Worm (Caenorhabditis elegans): ENCODE data around the gene sra-35.
A peak's percentile ranks its signal among the peaks of the same experiment; 100 is the strongest.

sra-35 gene

ce11 chrII:4527800-4528199, at the start of gene sra-35:
Gene sra-35 (minus strand): TSS chrII:4527900.
- no peak for TF ChIP-seq T22C8.4 (GFP tag; IDR thresholded peaks at IDR 0.05)
- no peak for TF ChIP-seq tab-1 (GFP tag; IDR thresholded peaks at IDR 0.05)
- TF ChIP-seq ref-1 (GFP tag; conservative IDR thresholded peaks at IDR 0.05): no peak
- TF ChIP-seq ztf-29 (GFP tag; IDR thresholded peaks at IDR 0.05): no peak
- no peak for TF ChIP-seq ztf-23 (GFP tag; IDR thresholded peaks at IDR 0.05)
- TF ChIP-seq flt-1 (GFP tag; IDR thresholded peaks at IDR 0.05): no peak
- no peak for TF ChIP-seq klf-2 (GFP tag; conservative IDR thresholded peaks at IDR 0.05)
- TF ChIP-seq cog-1 (tag; optimal IDR thresholded peaks at IDR 0.05): no peak
- TF ChIP-seq med-1 (GFP tag; optimal IDR thresholded peaks at IDR 0.05; ENCODE audit: insufficient read depth): no peak

- TF ChIP-seq flt-1 (GFP tag; IDR thresholded peaks at IDR 0.05) (no peak), T22C8.4 (GFP tag; IDR thresholded peaks at IDR 0.05) (no peak), klf-2 (GFP tag; conservative IDR thresholded peaks at IDR 0.05) (no peak), cog-1 (tag; optimal IDR thresholded peaks at IDR 0.05) (no peak), ztf-23 (GFP tag; IDR thresholded peaks at IDR 0.05) (no peak)
Measured at ce11 chrII:4577391-4577790, 49.7 kb upstream of the sra-35 start.

ce11 chrII:4575579-4575978, 47.9 kb upstream of the sra-35 start:
- TF ChIP-seq tab-1 (GFP tag; IDR thresholded peaks at IDR 0.05) (no peak), ztf-23 (GFP tag; IDR thresholded peaks at IDR 0.05) (no peak), ztf-29 (GFP tag; IDR thresholded peaks at IDR 0.05) (no peak), klf-2 (GFP tag; conservative IDR thresholded peaks at IDR 0.05) (no peak), ref-1 (GFP tag; conservative IDR thresholded peaks at IDR 0.05) (no peak), T22C8.4 (GFP tag; IDR thresholded peaks at IDR 0.05) (no peak), med-1 (GFP tag; optimal IDR thresholded peaks at IDR 0.05; ENCODE audit: insufficient read depth) (no peak)

- TF ChIP-seq ztf-29 (GFP tag; IDR thresholded peaks at IDR 0.05): no peak
- TF ChIP-seq tab-1 (GFP tag; IDR thresholded peaks at IDR 0.05): no peak
- TF ChIP-seq ztf-23 (GFP tag; IDR thresholded peaks at IDR 0.05): no peak
- TF ChIP-seq ref-1 (GFP tag; conservative IDR thresholded peaks at IDR 0.05): no peak
- no peak for TF ChIP-seq med-1 (GFP tag; optimal IDR thresholded peaks at IDR 0.05; ENCODE audit: insufficient read depth)
- TF ChIP-seq klf-2 (GFP tag; conservative IDR thresholded peaks at IDR 0.05): no peak
Measured at ce11 chrII:4574658-4575057, 47.0 kb upstream of the sra-35 start.

- TF ChIP-seq cog-1 (tag; optimal IDR thresholded peaks at IDR 0.05) (no peak), klf-2 (GFP tag; conservative IDR thresholded peaks at IDR 0.05) (no peak), flt-1 (GFP tag; IDR thresholded peaks at IDR 0.05) (no peak), tab-1 (GFP tag; IDR thresholded peaks at IDR 0.05) (no peak), ref-1 (GFP tag; conservative IDR thresholded peaks at IDR 0.05) (no peak), med-1 (GFP tag; optimal IDR thresholded peaks at IDR 0.05; ENCODE audit: insufficient read depth) (no peak)
Measured at ce11 chrII:4573084-4573483, 45.4 kb upstream of the sra-35 start.

- no peak for TF ChIP-seq ztf-23 (GFP tag; IDR thresholded peaks at IDR 0.05)
- TF ChIP-seq tab-1 (GFP tag; IDR thresholded peaks at IDR 0.05): no peak
- no peak for TF ChIP-seq ztf-29 (GFP tag; IDR thresholded peaks at IDR 0.05)
- TF ChIP-seq T22C8.4 (GFP tag; IDR thresholded peaks at IDR 0.05): no peak
- no peak for TF ChIP-seq med-1 (GFP tag; optimal IDR thresholded peaks at IDR 0.05; ENCODE audit: insufficient read depth)
- TF ChIP-seq klf-2 (GFP tag; conservative IDR thresholded peaks at IDR 0.05): no peak
- TF ChIP-seq cog-1 (tag; optimal IDR thresholded peaks at IDR 0.05): no peak
- TF ChIP-seq ref-1 (GFP tag; conservative IDR thresholded peaks at IDR 0.05): no peak
- no peak for TF ChIP-seq flt-1 (GFP tag; IDR thresholded peaks at IDR 0.05)
Measured at ce11 chrII:4572579-4572978, 44.9 kb upstream of the sra-35 start.

ce11 chrII:4571868-4572267, 44.2 kb upstream of the sra-35 start, which contains the start of gene vab-1:
Gene vab-1 (plus strand): TSS chrII:4572000.
- TF ChIP-seq cog-1 (tag; optimal IDR thresholded peaks at IDR 0.05) (no peak), med-1 (GFP tag; optimal IDR thresholded peaks at IDR 0.05; ENCODE audit: insufficient read depth) (no peak), ztf-23 (GFP tag; IDR thresholded peaks at IDR 0.05) (no peak), ztf-29 (GFP tag; IDR thresholded peaks at IDR 0.05) (no peak), klf-2 (GFP tag; conservative IDR thresholded peaks at IDR 0.05) (no peak), ref-1 (GFP tag; conservative IDR thresholded peaks at IDR 0.05) (no peak), tab-1 (GFP tag; IDR thresholded peaks at IDR 0.05) (no peak), flt-1 (GFP tag; IDR thresholded peaks at IDR 0.05) (no peak), T22C8.4 (GFP tag; IDR thresholded peaks at IDR 0.05) (no peak)

- TF ChIP-seq klf-2 (GFP tag; conservative IDR thresholded peaks at IDR 0.05) (no peak), tab-1 (GFP tag; IDR thresholded peaks at IDR 0.05) (no peak), flt-1 (GFP tag; IDR thresholded peaks at IDR 0.05) (0 out of 2 replicates have a peak, but pooled peaks have one; percentile 48), ztf-23 (GFP tag; IDR thresholded peaks at IDR 0.05) (peak; percentile 54; the same call in 1 of the 2 replicates)
Measured at ce11 chrII:4571112-4571511, 43.4 kb upstream of the sra-35 start.

ce11 chrII:4566237-4566636, 38.5 kb upstream of the sra-35 start:
- TF ChIP-seq ztf-23 (GFP tag; IDR thresholded peaks at IDR 0.05): no peak
- no peak for TF ChIP-seq med-1 (GFP tag; optimal IDR thresholded peaks at IDR 0.05; ENCODE audit: insufficient read depth)
- no peak for TF ChIP-seq ztf-29 (GFP tag; IDR thresholded peaks at IDR 0.05)
- no peak for TF ChIP-seq flt-1 (GFP tag; IDR thresholded peaks at IDR 0.05)
- TF ChIP-seq klf-2 (GFP tag; conservative IDR thresholded peaks at IDR 0.05): no peak
- TF ChIP-seq ref-1 (GFP tag; conservative IDR thresholded peaks at IDR 0.05): no peak
- no peak for TF ChIP-seq cog-1 (tag; optimal IDR thresholded peaks at IDR 0.05)
- TF ChIP-seq tab-1 (GFP tag; IDR thresholded peaks at IDR 0.05): no peak

- TF ChIP-seq ztf-23 (GFP tag; IDR thresholded peaks at IDR 0.05): no peak
- no peak for TF ChIP-seq cog-1 (tag; optimal IDR thresholded peaks at IDR 0.05)
- no peak for TF ChIP-seq flt-1 (GFP tag; IDR thresholded peaks at IDR 0.05)
- no peak for TF ChIP-seq ref-1 (GFP tag; conservative IDR thresholded peaks at IDR 0.05)
- TF ChIP-seq tab-1 (GFP tag; IDR thresholded peaks at IDR 0.05): no peak
- no peak for TF ChIP-seq T22C8.4 (GFP tag; IDR thresholded peaks at IDR 0.05)
Measured at ce11 chrII:4565205-4565604, 37.5 kb upstream of the sra-35 start.

All from whole organism, midembryonic.